Worm (Caenorhabditis elegans) whole organism, L3 larva: Measurements from ENCODE around the gene C05B5.16.

ENCODE experiments used
- ama-1 ChIP-seq: fragments of 150-350 bp; optimal IDR thresholded peaks from 2 replicates; lab custom pipeline; 2018
- ceh-16 ChIP-seq: sonication (generic microtip); optimal IDR thresholded peaks from 2 replicates; lab custom pipeline; 2017; ENCODE audit warnings: missing biosample characterization, missing genetic modification characterization
- daf-12 ChIP-seq: fragments of 150-350 bp; optimal IDR thresholded peaks from 2 replicates; lab custom pipeline; 2014; ENCODE audit warnings: missing biosample characterization, missing genetic modification reagents, missing genetic modification characterization
- egl-27 ChIP-seq: sonication (generic microtip); optimal IDR thresholded peaks from 4 replicates; lab custom pipeline; 2017; ENCODE audit warnings: missing biosample characterization, missing genetic modification reagents, missing genetic modification characterization
- egl-5 ChIP-seq: fragments of 150-350 bp; optimal IDR thresholded peaks from 2 replicates; lab custom pipeline; 2017; ENCODE audit warnings: missing biosample characterization, missing genetic modification reagents, missing genetic modification characterization, inconsistent platforms
- elt-3 ChIP-seq, 3 experiments: fragments of 150-350 bp in 1 of 3; sonication (generic microtip) in 2 of 3; optimal IDR thresholded peaks; 2 replicates in 2 of 3; 4 replicates in 1 of 3; lab custom pipeline; 2014 to 2017; ENCODE audit warnings: missing biosample characterization in 3 of 3, missing genetic modification characterization in 3 of 3
- eor-1 ChIP-seq, 2 experiments: fragments of 150-350 bp; optimal IDR thresholded peaks; 2 replicates each; lab custom pipeline; 2014 to 2018; ENCODE audit warnings: missing biosample characterization in 2 of 2, missing genetic modification characterization in 2 of 2
- fkh-10 ChIP-seq: sonication (generic microtip); optimal IDR thresholded peaks from 2 replicates; lab custom pipeline; 2017; ENCODE audit warnings: missing biosample characterization, missing genetic modification reagents, missing genetic modification characterization
- fkh-2 ChIP-seq: fragments of 150-350 bp; optimal IDR thresholded peaks from 2 replicates; lab custom pipeline; 2014; ENCODE audit warnings: missing biosample characterization, missing genetic modification reagents, missing genetic modification characterization
- fos-1 ChIP-seq: fragments of 150-350 bp; optimal IDR thresholded peaks from 2 replicates; lab custom pipeline; 2014; ENCODE audit warnings: missing biosample characterization, missing genetic modification characterization
- hmg-11 ChIP-seq: sonication (generic microtip); optimal IDR thresholded peaks from 2 replicates; lab custom pipeline; 2016; ENCODE audit warnings: missing genetic modification characterization, missing compliant biosample characterization
- lin-15B ChIP-seq: fragments of 150-350 bp; optimal IDR thresholded peaks from 2 replicates; lab custom pipeline; 2014; ENCODE audit warnings: missing biosample characterization, missing genetic modification characterization
- lin-39 ChIP-seq: fragments of 150-350 bp; optimal IDR thresholded peaks from 2 replicates; lab custom pipeline; 2018; ENCODE audit warnings: missing biosample characterization, missing genetic modification reagents, missing genetic modification characterization
- lsy-12 ChIP-seq: sonication (generic microtip); optimal IDR thresholded peaks from 2 replicates; lab custom pipeline; 2016; ENCODE audit warnings: mild to moderate bottlenecking, missing genetic modification characterization, missing compliant biosample characterization
- mml-1 ChIP-seq: fragments of 150-350 bp; sonication (generic microtip); optimal IDR thresholded peaks from 3 replicates; lab custom pipeline; 2014; ENCODE audit warnings: missing biosample characterization, missing genetic modification characterization
- nfya-1 ChIP-seq: sonication (generic microtip); optimal IDR thresholded peaks from 2 replicates; lab custom pipeline; 2017; ENCODE audit warnings: missing genetic modification characterization, mild to moderate bottlenecking, missing compliant biosample characterization, antibody characterized with exemption, moderate library complexity; ENCODE audit not compliant: insufficient read depth
- nhr-11 ChIP-seq: fragments of 150-350 bp; optimal IDR thresholded peaks from 2 replicates; lab custom pipeline; 2014; ENCODE audit warnings: missing biosample characterization, missing genetic modification characterization
- nhr-12 ChIP-seq: fragments of 150-350 bp; optimal IDR thresholded peaks from 2 replicates; lab custom pipeline; 2014; ENCODE audit warnings: missing biosample characterization, missing genetic modification characterization
- nhr-43 ChIP-seq: sonication (generic microtip); optimal IDR thresholded peaks from 2 replicates; lab custom pipeline; 2016; ENCODE audit warnings: mild to moderate bottlenecking, missing genetic modification characterization, missing compliant biosample characterization; ENCODE audit not compliant: poor library complexity, severe bottlenecking
- nhr-67 ChIP-seq: fragments of 150-350 bp; optimal IDR thresholded peaks from 2 replicates; lab custom pipeline; 2014; ENCODE audit warnings: missing biosample characterization, missing genetic modification characterization
- nhr-76 ChIP-seq: fragments of 150-350 bp; sonication (generic microtip); optimal IDR thresholded peaks from 5 replicates; lab custom pipeline; 2014; ENCODE audit warnings: missing biosample characterization, missing genetic modification characterization
- nhr-77 ChIP-seq: fragments of 150-350 bp; optimal IDR thresholded peaks from 2 replicates; lab custom pipeline; 2014; ENCODE audit warnings: missing biosample characterization, missing genetic modification characterization
- pha-4 ChIP-seq: fragments of 150-350 bp; optimal IDR thresholded peaks from 2 replicates; lab custom pipeline; 2014; ENCODE audit warnings: missing biosample characterization, missing genetic modification reagents, missing genetic modification characterization
- sea-2 ChIP-seq: fragments of 150-350 bp; sonication (generic microtip); optimal IDR thresholded peaks from 4 replicates; lab custom pipeline; 2014; ENCODE audit warnings: missing biosample characterization, missing genetic modification reagents, missing genetic modification characterization
- skn-1 ChIP-seq: fragments of 150-350 bp; optimal IDR thresholded peaks from 2 replicates; lab custom pipeline; 2014; ENCODE audit warnings: missing biosample characterization, missing genetic modification characterization
- tbx-2 ChIP-seq: sonication (generic microtip); optimal IDR thresholded peaks from 2 replicates; lab custom pipeline; 2016; ENCODE audit warnings: mild to moderate bottlenecking, missing genetic modification characterization, missing compliant biosample characterization
- zag-1 ChIP-seq: fragments of 150-350 bp; optimal IDR thresholded peaks from 2 replicates; lab custom pipeline; 2014; ENCODE audit warnings: missing biosample characterization, missing genetic modification characterization
- ztf-11 ChIP-seq: fragments of 150-350 bp; optimal IDR thresholded peaks from 2 replicates; lab custom pipeline; 2014; ENCODE audit warnings: missing biosample characterization, missing genetic modification characterization
- ztf-4 ChIP-seq: fragments of 150-350 bp; optimal IDR thresholded peaks from 2 replicates; lab custom pipeline; 2014; ENCODE audit warnings: missing biosample characterization, missing genetic modification characterization

Gene C05B5.16

DNA sequence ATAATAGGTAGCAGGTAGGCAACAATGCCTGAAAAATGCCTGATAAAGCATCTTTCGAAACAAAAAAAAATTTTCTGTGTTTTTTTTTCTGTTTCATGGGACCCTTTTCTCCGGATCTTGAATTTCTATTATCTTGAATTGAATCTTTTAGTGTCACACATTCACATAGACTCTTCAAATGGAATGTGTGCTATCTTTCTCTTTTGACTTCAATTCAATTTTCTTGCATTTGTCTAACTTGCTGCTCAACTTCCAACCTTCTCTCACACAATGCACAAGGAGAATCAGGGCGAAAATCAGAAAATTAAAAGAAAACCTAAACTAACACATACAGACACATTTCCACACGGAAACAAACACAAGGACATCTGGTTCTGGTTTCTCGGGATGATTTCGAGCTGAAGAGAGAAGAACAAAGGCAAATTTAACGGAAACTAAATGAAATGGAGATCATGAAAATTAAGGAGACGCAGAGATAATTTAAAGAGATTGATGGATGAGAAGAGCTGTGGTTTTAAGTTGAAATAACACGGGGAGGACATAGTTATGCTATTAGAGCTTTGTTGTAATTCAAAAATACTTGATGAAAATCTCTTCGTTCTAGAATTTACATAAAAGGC lies 39.9 kb upstream of the C05B5.16 start:
- TF ChIP-seq ama-1, result no peak
- peak; percentile 59 for TF ChIP-seq fkh-10 (GFP tag; lab: Kevin White, UChicago)

DNA sequence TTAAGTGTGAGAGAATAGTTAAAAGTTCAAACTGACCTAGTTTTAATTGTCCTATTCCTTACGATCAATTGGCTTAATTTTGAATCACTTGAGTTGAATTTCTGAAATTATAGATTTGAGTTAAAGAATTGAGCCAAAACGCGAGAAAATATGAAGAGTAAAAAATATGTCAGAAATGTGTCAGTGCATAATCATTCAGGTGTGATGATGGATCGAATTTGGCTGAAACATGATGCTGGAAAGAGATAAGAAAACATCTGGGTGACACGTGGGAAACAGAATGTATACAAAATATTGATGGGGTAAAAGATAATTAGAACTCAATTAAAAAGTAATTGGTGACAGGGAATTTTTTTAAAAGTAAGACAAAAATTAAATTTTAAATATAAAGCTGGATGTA lies 38.5 kb upstream of the C05B5.16 start, which contains the start of gene R10E12.2:
Gene R10E12.2 (minus strand): TSS at position 101 of the 400 bp plus-strand sequence.
- TF ChIP-seq mml-1 (tag; lab: Kevin White, UChicago), result no peak
- TF ChIP-seq ztf-4 (tag; lab: Kevin White, UChicago), result no peak
- TF ChIP-seq elt-3 (tag; optimal IDR thresholded peaks at IDR 0.05; lab: Kevin White, UChicago), result no peak
- no peak for TF ChIP-seq nfya-1 (tag; lab: Kevin White, UChicago)
- no peak for TF ChIP-seq egl-27 (tag; lab: Kevin White, UChicago)
- TF ChIP-seq hmg-11 (tag; lab: Kevin White, UChicago), result no peak
- no peak for TF ChIP-seq ceh-16 (tag; lab: Kevin White, UChicago)
- TF ChIP-seq fos-1 (tag; lab: Kevin White, UChicago), result no peak
- no peak for TF ChIP-seq sea-2
- TF ChIP-seq ztf-11, result no peak
- TF ChIP-seq nhr-76 (tag; lab: Kevin White, UChicago), result no peak
- TF ChIP-seq fkh-10 (GFP tag; lab: Kevin White, UChicago), result no peak
- no peak for TF ChIP-seq lin-39 (tag; lab: Kevin White, UChicago)
- no peak for TF ChIP-seq fkh-2
- no peak for TF ChIP-seq nhr-67 (tag; lab: Kevin White, UChicago)
- TF ChIP-seq zag-1 (tag; lab: Kevin White, UChicago), result no peak
- TF ChIP-seq, all 47 proteins: peak for 0

DNA sequence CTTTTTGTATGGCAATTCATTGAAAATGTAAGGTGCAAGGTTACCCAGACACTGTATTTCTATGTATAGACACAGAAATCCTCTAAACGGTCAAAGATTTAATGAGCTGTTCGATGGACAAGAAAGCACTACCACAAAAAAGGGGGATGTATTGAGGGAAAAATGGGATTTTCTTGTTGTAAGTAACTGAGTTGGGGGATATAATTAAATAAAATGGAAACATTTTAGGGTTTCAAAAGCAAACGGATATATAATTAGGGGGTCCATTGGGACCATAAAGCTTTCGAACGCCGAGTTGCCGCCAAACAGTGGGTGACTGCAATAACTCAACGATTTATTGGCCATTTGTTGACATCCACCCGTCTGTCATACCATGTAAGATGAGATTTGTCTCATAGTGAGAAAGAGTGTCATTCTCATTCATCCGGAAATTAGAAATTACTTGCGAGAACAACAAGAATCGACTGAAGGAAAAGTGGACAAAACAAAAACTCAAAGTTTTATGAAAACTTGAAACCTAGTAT lies 30.1 kb upstream of the C05B5.16 start:
- TF ChIP-seq nfya-1 (tag; lab: Kevin White, UChicago), result no peak
- TF ChIP-seq ztf-4 (tag; lab: Kevin White, UChicago), result no peak
- no peak for TF ChIP-seq nhr-12 (tag; lab: Kevin White, UChicago)
- peak; percentile 8 for TF ChIP-seq egl-5 (tag; lab: Kevin White, UChicago)
- TF ChIP-seq lin-15B (tag; lab: Kevin White, UChicago), result no peak

DNA sequence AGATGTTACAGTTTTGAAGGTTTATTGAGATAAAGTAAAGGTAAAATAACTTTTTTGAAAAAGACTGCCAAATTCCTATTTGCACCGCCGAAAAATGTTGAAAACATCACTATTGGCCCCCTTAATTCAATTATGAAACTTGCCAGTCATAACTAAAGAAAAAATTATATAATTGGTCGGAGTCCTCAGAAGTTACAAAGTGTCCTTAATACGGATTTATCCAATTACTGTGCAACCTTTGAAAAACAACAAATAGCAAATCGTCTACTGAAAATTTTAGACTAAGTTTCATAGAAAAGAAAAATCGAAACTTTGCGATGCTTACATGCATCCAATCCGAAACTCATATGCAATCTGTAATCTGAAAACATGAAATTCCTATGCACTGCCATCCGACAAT lies 27.6 kb upstream of the C05B5.16 start:
- TF ChIP-seq nhr-43 (no peak), lsy-12 (tag; lab: Kevin White, UChicago) (no peak), nhr-12 (tag; lab: Kevin White, UChicago) (no peak), nhr-77 (tag; lab: Kevin White, UChicago) (no peak), nhr-11 (tag; lab: Kevin White, UChicago) (no peak), ztf-4 (tag; lab: Kevin White, UChicago) (no peak), eor-1 (tag; optimal IDR thresholded peaks at IDR 0.05; lab: Kevin White, UChicago) (no peak), tbx-2 (no peak), nhr-76 (tag; lab: Kevin White, UChicago) (no peak), mml-1 (tag; lab: Kevin White, UChicago) (no peak), skn-1 (no peak), daf-12 (tag; lab: Kevin White, UChicago) (no peak), pha-4 (tag; lab: Kevin White, UChicago) (no peak), zag-1 (tag; lab: Kevin White, UChicago) (no peak)

DNA sequence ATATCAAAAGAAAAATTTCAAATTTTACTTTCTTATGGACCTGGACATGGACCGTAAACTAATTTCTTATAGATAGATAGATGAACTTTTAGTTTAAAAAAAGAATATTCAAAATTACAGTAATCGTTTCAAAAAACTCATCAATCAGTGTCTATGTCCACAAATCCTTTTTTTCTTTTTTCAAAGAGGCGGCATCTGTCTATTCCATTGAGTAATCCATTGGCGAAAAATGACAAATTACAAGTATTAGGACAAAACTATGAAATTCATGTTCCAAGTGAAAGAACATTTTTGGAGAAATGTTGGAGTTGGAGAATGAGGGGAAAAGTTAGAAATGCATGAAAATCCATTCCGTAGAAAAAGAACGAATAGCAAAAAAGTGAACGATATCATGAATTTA lies 26.7 kb upstream of the C05B5.16 start:
- no peak for TF ChIP-seq elt-3 (tag; optimal IDR thresholded peaks at IDR 0.05; lab: Kevin White, UChicago)
- TF ChIP-seq lsy-12 (tag; lab: Kevin White, UChicago), result no peak

DNA sequence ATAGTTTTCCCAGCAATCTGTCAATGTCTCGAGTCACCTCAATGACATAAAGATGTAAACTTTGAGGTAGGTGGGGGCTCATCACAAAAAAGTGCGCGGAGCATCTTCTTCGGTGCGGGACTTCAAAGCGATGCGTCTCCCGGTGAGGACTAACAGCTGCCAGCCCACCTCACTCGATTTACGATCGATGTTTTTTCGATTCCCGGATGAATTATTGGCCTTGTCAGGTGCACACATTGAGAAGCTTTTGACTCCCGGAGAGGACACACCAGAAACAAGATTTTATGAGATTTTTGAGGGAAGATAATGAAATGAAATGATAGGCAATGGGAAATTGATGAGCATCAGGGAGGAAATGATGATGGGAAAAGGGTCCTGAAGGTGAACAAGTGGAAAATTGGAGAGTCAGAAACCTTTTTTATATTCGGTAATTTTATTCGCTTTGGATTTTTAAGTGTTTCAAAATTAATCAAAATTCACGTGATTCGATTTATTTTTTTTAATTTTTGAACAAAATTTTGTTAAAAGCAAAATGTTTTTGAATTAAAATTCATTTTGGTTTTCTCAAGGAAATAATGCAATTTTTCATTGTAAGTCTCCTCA lies 25.3 kb upstream of the C05B5.16 start, which contains the start of gene C05B5.12:
Gene C05B5.12 (plus strand): TSS at position 553 of the 603 bp plus-strand sequence.
- no peak for TF ChIP-seq nhr-11 (tag; lab: Kevin White, UChicago)
- TF ChIP-seq egl-5 (tag; lab: Kevin White, UChicago), result peak; percentile 38
- TF ChIP-seq ztf-11, result no peak
- no peak for TF ChIP-seq sea-2
- TF ChIP-seq fkh-10 (GFP tag; lab: Kevin White, UChicago), result no peak
- no peak for TF ChIP-seq lsy-12 (tag; lab: Kevin White, UChicago)
- TF ChIP-seq hmg-11 (tag; lab: Kevin White, UChicago), result no peak
- TF ChIP-seq egl-27 (tag; lab: Kevin White, UChicago), result no peak
- TF ChIP-seq lin-39 (tag; lab: Kevin White, UChicago), result peak; percentile 5
